Fruit fly (Drosophila melanogaster) whole organism, wandering third instar larva: ENCODE measurements around the gene CG17109.

Experiments
- CG32264 ChIP-seq: fragments of 200-800 bp; sonication (Bioruptor generic); optimal IDR thresholded peaks from 2 replicates; lab custom pipeline; 2016; ENCODE audit warnings: missing biosample characterization, missing genetic modification characterization
- CG9705 ChIP-seq: fragments of 200-800 bp; sonication (Bioruptor generic); optimal IDR thresholded peaks from 2 replicates; lab custom pipeline; 2018; ENCODE audit warnings: missing biosample characterization, mild to moderate bottlenecking, missing genetic modification characterization
- CrebA ChIP-seq: fragments of 200-800 bp; sonication (Bioruptor generic); optimal IDR thresholded peaks from 2 replicates; lab custom pipeline; 2016; ENCODE audit warnings: missing biosample characterization, mild to moderate bottlenecking, missing genetic modification characterization, borderline replicate concordance
- Dif ChIP-seq: fragments of 200-275, 200-300 bp; sonication (Bioruptor generic); optimal IDR thresholded peaks from 2 replicates; lab custom pipeline; 2018; ENCODE audit warnings: missing biosample characterization, missing genetic modification characterization; ENCODE audit not compliant: partially characterized antibody
- HLH106 ChIP-seq: fragments of 200-800 bp; optimal IDR thresholded peaks from 3 replicates; lab custom pipeline; 2019; ENCODE audit warnings: missing biosample characterization, mild to moderate bottlenecking, missing genetic modification characterization, moderate library complexity
- Hr83 ChIP-seq: fragments of 200-300 bp; sonication (Bioruptor generic); optimal IDR thresholded peaks from 2 replicates; lab custom pipeline; 2016; ENCODE audit warnings: missing biosample characterization, mild to moderate bottlenecking, missing genetic modification characterization, moderate library complexity; ENCODE audit not compliant: poor library complexity, severe bottlenecking
- Mio ChIP-seq: sonication (Bioruptor generic); optimal IDR thresholded peaks from 2 replicates; lab custom pipeline; 2016; ENCODE audit warnings: missing biosample characterization, missing genetic modification characterization
- Myc ChIP-seq: fragments of >200 bp; optimal IDR thresholded peaks from 2 replicates; lab custom pipeline; 2017
- N ChIP-seq: fragments of >200 bp; optimal IDR thresholded peaks from 2 replicates; lab custom pipeline; 2018; ENCODE audit warnings: missing biosample characterization, missing external identifiers, missing genetic modification characterization
- OdsH ChIP-seq: fragments of 200-800 bp; sonication (Bioruptor generic); optimal IDR thresholded peaks from 2 replicates; lab custom pipeline; 2016; ENCODE audit warnings: missing biosample characterization, mild to moderate bottlenecking, missing genetic modification characterization
- Rel ChIP-seq, 2 experiments: fragments of 200-800 bp; sonication (Bioruptor generic) in 1 of 2; optimal IDR thresholded peaks; 2 replicates in 1 of 2; 3 replicates in 1 of 2; lab custom pipeline; 2016 to 2019; ENCODE audit warnings: mild to moderate bottlenecking in 2 of 2, missing biosample characterization in 2 of 2, missing genetic modification characterization in 2 of 2, moderate library complexity in 1 of 2
- Sp1 ChIP-seq: fragments of 200-800 bp; sonication (Bioruptor generic); optimal IDR thresholded peaks from 3 replicates; lab custom pipeline; 2019; ENCODE audit warnings: missing biosample characterization, mild to moderate bottlenecking, missing genetic modification characterization, moderate library complexity
- Vsx2 ChIP-seq: fragments of 200-300, 225-300 bp; sonication (Bioruptor generic); optimal IDR thresholded peaks from 2 replicates; lab custom pipeline; 2018; ENCODE audit warnings: missing biosample characterization, missing genetic modification characterization; ENCODE audit not compliant: partially characterized antibody
- br ChIP-seq: fragments of 200-800 bp; sonication (Bioruptor generic); optimal IDR thresholded peaks from 2 replicates; lab custom pipeline; 2016; ENCODE audit warnings: missing biosample characterization, missing genetic modification characterization
- brk ChIP-seq: fragments of 200-800 bp; sonication (Bioruptor generic); optimal IDR thresholded peaks from 2 replicates; lab custom pipeline; 2016; ENCODE audit warnings: missing biosample characterization, mild to moderate bottlenecking, missing genetic modification characterization
- dl ChIP-seq, 2 experiments: fragments of 175-275, 200-275 bp in 1 of 2; fragments of 200-275 bp in 1 of 2; sonication (Bioruptor generic); optimal IDR thresholded peaks; lab custom pipeline; 2018; ENCODE audit warnings: mild to moderate bottlenecking in 2 of 2, missing biosample characterization in 2 of 2, missing genetic modification characterization in 2 of 2, moderate library complexity in 2 of 2; ENCODE audit not compliant: partially characterized antibody in 2 of 2, insufficient read depth in 1 of 2
- dsf ChIP-seq: sonication (Bioruptor generic); optimal IDR thresholded peaks from 2 replicates; lab custom pipeline; 2016; ENCODE audit warnings: missing biosample characterization, missing genetic modification characterization, borderline replicate concordance
- ey ChIP-seq: fragments of 200-800 bp; sonication (Bioruptor generic); optimal IDR thresholded peaks from 2 replicates; lab custom pipeline; 2016; ENCODE audit warnings: missing biosample characterization, missing genetic modification characterization
- foxo ChIP-seq, 2 experiments: fragments of 200-800 bp; sonication (Bioruptor generic); optimal IDR thresholded peaks; 2 replicates in 1 of 2; 3 replicates in 1 of 2; lab custom pipeline; 2016 to 2017; ENCODE audit warnings: missing biosample characterization in 2 of 2, missing genetic modification characterization in 2 of 2
- fru ChIP-seq: fragments of 200-800 bp; sonication (Bioruptor generic); optimal IDR thresholded peaks from 3 replicates; lab custom pipeline; 2016; ENCODE audit warnings: missing biosample characterization, mild to moderate bottlenecking, missing genetic modification characterization
- h ChIP-seq: fragments of 200-800 bp; sonication (Bioruptor generic); optimal IDR thresholded peaks from 3 replicates; lab custom pipeline; 2016; ENCODE audit warnings: missing biosample characterization, mild to moderate bottlenecking, missing genetic modification characterization
- pan ChIP-seq: fragments of >200 bp; optimal IDR thresholded peaks from 2 replicates; lab custom pipeline; 2017
- rgr ChIP-seq: fragments of 200-800 bp; sonication (Bioruptor generic); optimal IDR thresholded peaks from 3 replicates; lab custom pipeline; 2016; ENCODE audit warnings: missing biosample characterization, mild to moderate bottlenecking, missing genetic modification characterization
- sage ChIP-seq: fragments of 200-800 bp; sonication (Bioruptor generic); optimal IDR thresholded peaks from 2 replicates; lab custom pipeline; 2016; ENCODE audit warnings: missing biosample characterization, mild to moderate bottlenecking, missing genetic modification characterization
- sv ChIP-seq: fragments of 200-800 bp; sonication (Bioruptor generic); optimal IDR thresholded peaks from 3 replicates; lab custom pipeline; 2016; ENCODE audit warnings: missing biosample characterization, missing genetic modification characterization
- usp ChIP-seq: fragments of >200 bp; optimal IDR thresholded peaks from 2 replicates; lab custom pipeline; 2017; ENCODE audit warnings: missing biosample characterization, missing genetic modification characterization
- woc ChIP-seq: sonication (Bioruptor generic); optimal IDR thresholded peaks from 2 replicates; lab custom pipeline; 2016; ENCODE audit warnings: missing biosample characterization, mild to moderate bottlenecking, missing genetic modification characterization

The CG17109 gene

dm6 chr3R:23134690-23135089 lies 39.2 kb downstream of the CG17109 start:
- TF ChIP-seq dl (GFP tag; optimal IDR thresholded peaks at IDR 0.05; lab: Kevin White, UChicago; ENCODE audit: insufficient read depth in 1 of 2, partially characterized antibody in 2 of 2): no peak
- TF ChIP-seq CG9705: no peak
- no peak for TF ChIP-seq rgr (GFP tag; lab: Kevin White, UChicago)
- TF ChIP-seq Rel (GFP tag; optimal IDR thresholded peaks at IDR 0.05; lab: Kevin White, UChicago): no peak
- TF ChIP-seq Rel (tag; optimal IDR thresholded peaks at IDR 0.05; lab: Kevin White, UChicago): no peak
- TF ChIP-seq HLH106 (tag; lab: Kevin White, UChicago): no peak
- no peak for TF ChIP-seq foxo (GFP tag; optimal IDR thresholded peaks at IDR 0.05; lab: Kevin White, UChicago)
- TF ChIP-seq woc (GFP tag; lab: Kevin White, UChicago): no peak
- no peak for TF ChIP-seq Mio (GFP tag; lab: Kevin White, UChicago)
- no peak for TF ChIP-seq pan (lab: Kevin White, UChicago)
- TF ChIP-seq Hr83 (GFP tag; lab: Kevin White, UChicago): no peak
- TF ChIP-seq N (GFP tag; lab: Kevin White, UChicago): no peak
- TF ChIP-seq fru (GFP tag; lab: Kevin White, UChicago): no peak
- no peak for TF ChIP-seq CG32264
- TF ChIP-seq usp (GFP tag; lab: Kevin White, UChicago): no peak
- TF ChIP-seq Vsx2 (GFP tag; lab: Kevin White, UChicago): no peak
- TF ChIP-seq ey: no peak
- TF ChIP-seq sage (GFP tag; lab: Kevin White, UChicago): no peak
- TF ChIP-seq brk (GFP tag; lab: Kevin White, UChicago): no peak
- TF ChIP-seq, all 38 proteins: peak for 0

- no peak for TF ChIP-seq sage (GFP tag; lab: Kevin White, UChicago)
- TF ChIP-seq Dif (GFP tag; lab: Kevin White, UChicago): no peak
- no peak for TF ChIP-seq foxo (GFP tag; optimal IDR thresholded peaks at IDR 0.05; lab: Kevin White, UChicago)
- TF ChIP-seq usp (GFP tag; lab: Kevin White, UChicago): no peak
- TF ChIP-seq CG32264: no peak
Measured at dm6 chr3R:23138439-23138838, 42.9 kb downstream of the CG17109 start.

dm6 chr3R:23138992-23139633 lies 43.6 kb downstream of the CG17109 start:
- TF ChIP-seq h (GFP tag; lab: Kevin White, UChicago) (peak; percentile 23), woc (GFP tag; lab: Kevin White, UChicago) (no peak), Sp1 (GFP tag; lab: Kevin White, UChicago) (no peak), Myc (lab: Kevin White, UChicago) (no peak), rgr (GFP tag; lab: Kevin White, UChicago) (no peak)
- TF ChIP-seq, all 38 proteins: peak for 1

dm6 chr3R:23139634-23140010 lies 44.1 kb downstream of the CG17109 start:
- TF ChIP-seq foxo (GFP tag; optimal IDR thresholded peaks at IDR 0.05; lab: Kevin White, UChicago): peak in 1 of 2 experiments; percentile 15
- TF ChIP-seq Myc (lab: Kevin White, UChicago): no peak
- TF ChIP-seq Rel (GFP tag; optimal IDR thresholded peaks at IDR 0.05; lab: Kevin White, UChicago): no peak
- TF ChIP-seq Rel (tag; optimal IDR thresholded peaks at IDR 0.05; lab: Kevin White, UChicago): peak; percentile 70
- TF ChIP-seq h (GFP tag; lab: Kevin White, UChicago): peak; percentile 4
- TF ChIP-seq CrebA: no peak

dm6 chr3R:23140280-23140679 lies 44.8 kb downstream of the CG17109 start:
- TF ChIP-seq OdsH: no peak
- TF ChIP-seq CrebA: no peak
- TF ChIP-seq Rel (GFP tag; optimal IDR thresholded peaks at IDR 0.05; lab: Kevin White, UChicago): no peak
- no peak for TF ChIP-seq Rel (tag; optimal IDR thresholded peaks at IDR 0.05; lab: Kevin White, UChicago)
- TF ChIP-seq br: peak; percentile 43
- no peak for TF ChIP-seq fru (GFP tag; lab: Kevin White, UChicago)
- no peak for TF ChIP-seq sage (GFP tag; lab: Kevin White, UChicago)
- TF ChIP-seq sv (GFP tag; lab: Kevin White, UChicago): no peak
- no peak for TF ChIP-seq woc (GFP tag; lab: Kevin White, UChicago)
- TF ChIP-seq h (GFP tag; lab: Kevin White, UChicago): peak; percentile 49
- peak; percentile 37 for TF ChIP-seq Vsx2 (GFP tag; lab: Kevin White, UChicago)
- TF ChIP-seq usp (GFP tag; lab: Kevin White, UChicago): no peak
- TF ChIP-seq foxo (GFP tag; optimal IDR thresholded peaks at IDR 0.05; lab: Kevin White, UChicago): no peak
- no peak for TF ChIP-seq CG32264
- TF ChIP-seq dsf: no peak
- TF ChIP-seq, all 38 proteins: peak for 3
